Worm (Caenorhabditis elegans) whole organism, L4 larva: ENCODE data around the gene fbxa-183.

ENCODE experiments used
- F49E8.2 ChIP-seq: sonication (generic microtip); optimal IDR thresholded peaks from 2 replicates; lab custom pipeline; 2016; ENCODE audit warnings: missing compliant biosample characterization, mild to moderate bottlenecking, missing genetic modification characterization, borderline replicate concordance
- Y105C5A.15 ChIP-seq: fragments of 200-800 bp; sonication (Bioruptor generic); IDR thresholded peaks from 2 replicates; pipeline ENCODE4 v1.3.6; 2022; ENCODE audit warnings: missing genetic modification characterization, missing compliant biosample characterization
- aha-1 ChIP-seq: fragments of 150-350 bp; peaks from one replicate; lab custom pipeline; 2014; ENCODE audit warnings: missing biosample characterization, missing genetic modification characterization
- ama-1 ChIP-seq: fragments of 150-350 bp; optimal IDR thresholded peaks from 2 replicates; lab custom pipeline; 2014; ENCODE audit warnings: inconsistent platforms, mixed read lengths
- arid-1 ChIP-seq: fragments of 200-800 bp; sonication (Bioruptor generic); conservative IDR thresholded peaks from 2 replicates; pipeline ENCODE4 v1.3.6; 2022; ENCODE audit warnings: missing genetic modification reagents, missing genetic modification characterization, missing compliant biosample characterization
- ceh-20 ChIP-seq: fragments of 200-800 bp; sonication (Bioruptor generic); IDR thresholded peaks from 2 replicates; pipeline ENCODE4 v1.3.6; 2022; ENCODE audit warnings: missing genetic modification reagents, missing genetic modification characterization, missing compliant biosample characterization
- ceh-28 ChIP-seq: fragments of 150-350 bp; optimal IDR thresholded peaks from 2 replicates; lab custom pipeline; 2014; ENCODE audit warnings: missing biosample characterization, missing genetic modification reagents, missing genetic modification characterization
- ceh-32 ChIP-seq: sonication (generic microtip); optimal IDR thresholded peaks from 2 replicates; lab custom pipeline; 2016; ENCODE audit warnings: mild to moderate bottlenecking, missing genetic modification characterization, missing compliant biosample characterization; ENCODE audit not compliant: poor library complexity
- ceh-62 ChIP-seq: sonication (generic microtip); optimal IDR thresholded peaks from 2 replicates; lab custom pipeline; 2017; ENCODE audit warnings: missing biosample characterization, missing genetic modification characterization
- ces-1 ChIP-seq: fragments of 150-350 bp; sonication (generic microtip); optimal IDR thresholded peaks from 4 replicates; lab custom pipeline; 2014; ENCODE audit warnings: missing biosample characterization, missing genetic modification reagents, missing genetic modification characterization
- daf-8 ChIP-seq: fragments of 200-800 bp; sonication (Bioruptor generic); IDR thresholded peaks from 2 replicates; pipeline ENCODE4 v1.3.6; 2022; ENCODE audit warnings: missing genetic modification characterization, missing compliant biosample characterization
- dmd-6 ChIP-seq: fragments of 200-800 bp; sonication (Bioruptor generic); IDR thresholded peaks from 2 replicates; pipeline ENCODE4 v1.3.6; 2022; ENCODE audit warnings: missing genetic modification reagents, missing genetic modification characterization, missing compliant biosample characterization
- dve-1 ChIP-seq: sonication (generic microtip); optimal IDR thresholded peaks from 2 replicates; lab custom pipeline; 2017; ENCODE audit warnings: antibody characterized with exemption, mild to moderate bottlenecking, missing genetic modification characterization, missing compliant biosample characterization; ENCODE audit not compliant: insufficient read depth
- egl-27 ChIP-seq: sonication (generic microtip); optimal IDR thresholded peaks from 3 replicates; lab custom pipeline; 2017; ENCODE audit warnings: missing biosample characterization, missing genetic modification reagents, missing genetic modification characterization
- fkh-10 ChIP-seq: fragments of 150-350 bp; optimal IDR thresholded peaks from 2 replicates; lab custom pipeline; 2014; ENCODE audit warnings: missing biosample characterization, missing genetic modification reagents, missing genetic modification characterization
- hmg-1.1 ChIP-seq: fragments of 200-800 bp; sonication (Bioruptor generic); IDR thresholded peaks from 2 replicates; pipeline ENCODE4 v1.3.6; 2022; ENCODE audit warnings: missing genetic modification reagents, missing genetic modification characterization, missing compliant biosample characterization
- lsy-2 ChIP-seq, 2 experiments: fragments of 150-350 bp in 1 of 2; sonication (generic microtip) in 1 of 2; optimal IDR thresholded peaks; 2 replicates each; lab custom pipeline; 2014 to 2017; ENCODE audit warnings: missing biosample characterization in 2 of 2, missing genetic modification characterization in 2 of 2
- madf-5 ChIP-seq, 2 experiments: fragments of 200-800 bp; sonication (Bioruptor generic); IDR thresholded peaks; 2 replicates each; pipeline ENCODE4 v1.3.6; 2022; ENCODE audit warnings: missing compliant biosample characterization in 2 of 2, missing genetic modification characterization in 2 of 2
- mep-1 ChIP-seq: fragments of 150-350 bp; sonication (generic microtip); optimal IDR thresholded peaks from 3 replicates; lab custom pipeline; 2014; ENCODE audit warnings: missing biosample characterization, missing genetic modification characterization
- nhr-28 ChIP-seq: fragments of 150-350 bp; optimal IDR thresholded peaks from 2 replicates; lab custom pipeline; 2014; ENCODE audit warnings: missing biosample characterization, missing genetic modification characterization
- pqm-1 ChIP-seq: sonication (generic microtip); optimal IDR thresholded peaks from 2 replicates; lab custom pipeline; 2017; ENCODE audit warnings: missing biosample characterization, missing genetic modification characterization
- rbr-2 ChIP-seq: sonication (generic microtip); optimal IDR thresholded peaks from 2 replicates; lab custom pipeline; 2016; ENCODE audit warnings: missing genotype, missing genetic modification characterization, missing compliant biosample characterization
- snpc-1.2 ChIP-seq: fragments of 200-800 bp; sonication (Bioruptor generic); IDR thresholded peaks from 2 replicates; pipeline ENCODE4 v1.3.6; 2022; ENCODE audit warnings: missing genetic modification reagents, missing genetic modification characterization, missing compliant biosample characterization
- spr-1 ChIP-seq: sonication (generic microtip); optimal IDR thresholded peaks from 2 replicates; lab custom pipeline; 2016; ENCODE audit warnings: mild to moderate bottlenecking, missing genetic modification characterization, missing compliant biosample characterization
- unc-62 ChIP-seq, 3 experiments: fragments of 150-350 bp in 1 of 3; sonication (generic microtip); optimal IDR thresholded peaks in 2 of 3; peaks in 1 of 3; 1 replicate in 1 of 3; 2 replicates in 2 of 3; lab custom pipeline; 2014 to 2017; ENCODE audit warnings: missing biosample characterization in 3 of 3, missing genetic modification characterization in 3 of 3, missing genetic modification reagents in 3 of 3, missing genotype in 1 of 3
- zag-1 ChIP-seq: fragments of 150-350 bp; optimal IDR thresholded peaks from 2 replicates; lab custom pipeline; 2014; ENCODE audit warnings: missing biosample characterization, missing genetic modification characterization
- zip-2 ChIP-seq: fragments of 150-350 bp; optimal IDR thresholded peaks from 2 replicates; lab custom pipeline; 2014; ENCODE audit warnings: missing biosample characterization, missing genetic modification characterization

Gene fbxa-183

ce11 chrV:5753432-5753831 is 29.2 kb downstream of the fbxa-183 start, which contains the start of gene pgph-1:
Gene pgph-1, minus strand, starts transcription at chrV:5753532.
- TF ChIP-seq zag-1 (tag; lab: Kevin White, UChicago) = no peak
- TF ChIP-seq dmd-6 = no peak
- no peak for TF ChIP-seq ces-1 (GFP tag; lab: Kevin White, UChicago)
- TF ChIP-seq rbr-2 (tag; lab: Kevin White, UChicago) = no peak
- no peak for TF ChIP-seq ama-1 (lab: Kevin White, UChicago)
- TF ChIP-seq Y105C5A.15 (GFP tag; lab: Robert Waterston, UW) = no peak
- TF ChIP-seq F49E8.2 (tag; lab: Kevin White, UChicago) = no peak

- TF ChIP-seq ceh-28 = no peak
- peak; percentile 44 for TF ChIP-seq nhr-28 (tag; lab: Kevin White, UChicago)
- TF ChIP-seq madf-5 (GFP tag; IDR thresholded peaks at IDR 0.05; lab: Robert Waterston, UW) = no peak
- TF ChIP-seq pqm-1 = peak; percentile 6
These were observed 35.1 kb downstream of the fbxa-183 start, which contains the start of gene acds-10 for ce11 chrV:5747519-5747918. Gene acds-10, plus strand, starts transcription at chrV:5747819.

ce11 chrV:5746237-5746636 is 36.4 kb downstream of the fbxa-183 start:
- TF ChIP-seq zip-2 (tag; lab: Kevin White, UChicago) (no peak), unc-62 (GFP tag; optimal IDR thresholded peaks at IDR 0.05 in 1 of 2; lab: Kevin White, UChicago) (peak in 1 of 2 experiments; percentile 33), unc-62 (tag; optimal IDR thresholded peaks at IDR 0.05; lab: Kevin White, UChicago) (no peak), aha-1 (tag; lab: Kevin White, UChicago) (no peak)

- TF ChIP-seq ceh-32 (tag; lab: Kevin White, UChicago) (no peak), spr-1 (no peak), ceh-20 (GFP tag; lab: Robert Waterston, UW) (no peak), arid-1 (GFP tag; lab: Robert Waterston, UW) (no peak), egl-27 (tag; lab: Kevin White, UChicago) (no peak), madf-5 (GFP tag; IDR thresholded peaks at IDR 0.05; lab: Robert Waterston, UW) (no peak), daf-8 (GFP tag; lab: Robert Waterston, UW) (no peak), ama-1 (lab: Kevin White, UChicago) (no peak)
These were observed 41.4 kb downstream of the fbxa-183 start for ce11 chrV:5741237-5741636.

- no peak for TF ChIP-seq arid-1 (GFP tag; lab: Robert Waterston, UW)
- TF ChIP-seq mep-1 (tag; lab: Kevin White, UChicago) = no peak
- no peak for TF ChIP-seq dve-1 (tag; lab: Kevin White, UChicago)
- TF ChIP-seq unc-62 (GFP tag; optimal IDR thresholded peaks at IDR 0.05 in 1 of 2; lab: Kevin White, UChicago) = peak in 1 of 2 experiments; percentile 67
- TF ChIP-seq unc-62 (tag; optimal IDR thresholded peaks at IDR 0.05; lab: Kevin White, UChicago) = no peak
- TF ChIP-seq, all 104 proteins: peak for 1
These were observed 43.1 kb downstream of the fbxa-183 start for ce11 chrV:5739438-5739837.

ce11 chrV:5736068-5736467 is 46.5 kb downstream of the fbxa-183 start, which contains the start of gene K09H11.6:
Gene K09H11.6, minus strand, starts transcription at chrV:5736168.
- TF ChIP-seq lsy-2 (tag; optimal IDR thresholded peaks at IDR 0.05; lab: Kevin White, UChicago) (no peak), ceh-28 (no peak), hmg-1.1 (no peak), fkh-10 (GFP tag; lab: Kevin White, UChicago) (no peak), snpc-1.2 (GFP tag; lab: Robert Waterston, UW) (no peak), ceh-62 (tag; lab: Kevin White, UChicago) (no peak)
